Worm (Caenorhabditis elegans): ENCODE data around the gene srw-67.
A peak's percentile ranks its signal among the peaks of the same experiment; 100 is the strongest.
"Not testable (repeated sequence)": the region's sequence is repeated elsewhere in the genome, so short reads cannot be mapped to it uniquely, and the experiment has no call there.

srw-67 gene

ce11 chrV:7437538-7437937 is 20.1 kb downstream of the srw-67 start, which contains the start of gene F25E5.9 (continued):
- TF ChIP-seq hlh-4 (tag; optimal IDR thresholded peaks at IDR 0.05): no peak
- no peak for TF ChIP-seq mef-2 (tag; optimal IDR thresholded peaks at IDR 0.05)
- TF ChIP-seq rnt-1 (tag; optimal IDR thresholded peaks at IDR 0.05): no peak
- no peak for TF ChIP-seq mep-1 (tag; optimal IDR thresholded peaks at IDR 0.05)
- TF ChIP-seq lin-14 (GFP tag; optimal IDR thresholded peaks at IDR 0.05): peak; percentile 86
- no peak for TF ChIP-seq snpc-4 (tag; optimal IDR thresholded peaks at IDR 0.05)
- peak in 1 of 3 experiments; percentile 25 for TF ChIP-seq ceh-82 (tag; optimal IDR thresholded peaks at IDR 0.05)
- TF ChIP-seq fkh-4 (tag; optimal IDR thresholded peaks at IDR 0.05; ENCODE audit: borderline replicate concordance): no peak
- TF ChIP-seq aha-1 (tag; optimal IDR thresholded peaks at IDR 0.05): no peak
- TF ChIP-seq zag-1 (tag; optimal IDR thresholded peaks at IDR 0.05): no peak
- peak; percentile 5 for TF ChIP-seq unc-86 (tag; optimal IDR thresholded peaks at IDR 0.05)
- TF ChIP-seq nhr-20 (tag; optimal IDR thresholded peaks at IDR 0.05): no peak
- TF ChIP-seq ces-1 (GFP tag; optimal IDR thresholded peaks at IDR 0.05): no peak
- TF ChIP-seq sox-4 (tag; optimal IDR thresholded peaks at IDR 0.05): no peak
- no peak for TF ChIP-seq fos-1 (tag; optimal IDR thresholded peaks at IDR 0.05)
- no peak for TF ChIP-seq egl-27 (tag; optimal IDR thresholded peaks at IDR 0.05)
- TF ChIP-seq elt-2 (tag; optimal IDR thresholded peaks at IDR 0.05): no peak
- TF ChIP-seq elt-3 (tag; optimal IDR thresholded peaks at IDR 0.05): no peak
- TF ChIP-seq ztf-4 (tag; optimal IDR thresholded peaks at IDR 0.05): no peak
- TF ChIP-seq dpl-1 (GFP tag; optimal IDR thresholded peaks at IDR 0.05): peak in 1 of 3 experiments; percentile 11

DNA sequence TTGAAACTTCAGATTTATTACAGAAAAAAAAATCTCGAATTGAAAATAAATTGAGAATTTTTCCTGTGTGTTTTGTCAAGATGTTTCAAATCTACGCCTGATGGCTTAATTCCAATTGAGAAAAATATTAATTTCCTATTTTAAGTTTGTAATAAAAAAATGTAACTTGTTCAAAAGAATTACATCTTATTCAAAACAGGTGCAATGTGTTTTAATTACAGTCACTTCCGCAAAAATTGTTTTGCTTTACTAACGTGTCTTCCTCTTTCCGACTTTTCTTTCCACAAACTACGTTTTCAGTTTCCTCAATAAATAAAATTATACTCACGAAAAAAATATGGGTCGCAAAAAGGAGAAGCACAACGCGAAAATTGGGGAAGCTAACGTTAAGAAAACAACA is 20.5 kb downstream of the srw-67 start, which contains the start of gene F25E5.16:
TSS of gene F25E5.16 (plus strand) at position 301 of the 400 bp plus-strand sequence.
- TF ChIP-seq nhr-11 (tag; optimal IDR thresholded peaks at IDR 0.05) (no peak), efl-1 (optimal IDR thresholded peaks at IDR 0.05) (no peak), efl-1 (GFP tag; optimal IDR thresholded peaks at IDR 0.05 in 1 of 2) (peak in 1 of 2 experiments; percentile 58)

ce11 chrV:7439807-7440206 is 22.3 kb downstream of the srw-67 start, which contains the start of gene try-13:
try-13 (plus strand) TSS chrV:7440107.
- TF ChIP-seq efl-1 (optimal IDR thresholded peaks at IDR 0.05): no peak
- TF ChIP-seq efl-1 (GFP tag; optimal IDR thresholded peaks at IDR 0.05 in 1 of 2): peak in 1 of 2 experiments; percentile 36
- TF ChIP-seq ztf-4 (tag; optimal IDR thresholded peaks at IDR 0.05): no peak
- TF ChIP-seq snu-23 (GFP tag; optimal IDR thresholded peaks at IDR 0.05): no peak

- TF ChIP-seq mab-9 (GFP tag; IDR thresholded peaks at IDR 0.05) (peak; percentile 75), ets-5 (GFP tag; IDR thresholded peaks at IDR 0.05) (0 out of 2 replicates have a peak, but pooled peaks have one; percentile 52), unc-98 (GFP tag; IDR thresholded peaks at IDR 0.05) (peak; percentile 53; the same call in 1 of the 2 replicates)
These were observed 26.0 kb downstream of the srw-67 start for ce11 chrV:7443480-7443879.

DNA sequence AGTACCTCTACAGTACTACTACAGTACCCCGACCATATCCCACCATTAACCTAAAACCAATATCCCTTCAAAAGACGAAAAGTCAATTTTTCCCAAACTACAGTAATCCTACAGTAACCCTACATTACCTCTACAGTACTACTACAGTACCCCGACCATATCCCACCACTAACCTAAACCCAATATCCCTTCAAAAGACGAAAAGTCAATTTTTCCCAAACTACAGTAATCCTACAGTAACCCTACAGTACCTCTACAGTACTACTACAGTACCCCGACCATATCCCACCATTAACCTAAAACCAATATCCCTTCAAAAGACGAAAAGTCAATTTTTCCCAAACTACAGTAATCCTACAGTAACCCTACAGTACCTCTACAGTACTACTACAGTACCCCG is 26.9 kb downstream of the srw-67 start, which contains the start of gene nhr-141:
TSS of gene nhr-141 (plus strand) at position 331 of the 400 bp plus-strand sequence.
- TF ChIP-seq lir-3 (tag; optimal IDR thresholded peaks at IDR 0.05; ENCODE audit: poor library complexity); nhr-237 (tag; optimal IDR thresholded peaks at IDR 0.05); rnt-1 (tag; optimal IDR thresholded peaks at IDR 0.05): not testable (repeated sequence)

- TF ChIP-seq blmp-1 (tag; optimal IDR thresholded peaks at IDR 0.05) (peak; percentile 17), isw-1 (GFP tag; IDR thresholded peaks at IDR 0.05) (no peak)
These were observed 29.5 kb downstream of the srw-67 start, which contains the start of gene F25E5.5 for ce11 chrV:7446965-7447364. F25E5.5 (plus strand) TSS chrV:7447265.

All from whole organism, L1 larva.